Fruit fly (Drosophila melanogaster): Measurements from ENCODE around the gene CG32266.

The CG32266 gene

dm6 chr3L:3806330-3806729 lies 15.7 kb downstream of the CG32266 start, which contains the start of the genes CG32264, ntc and IntS10 (continued):
- TF ChIP-seq Max (GFP tag; optimal IDR thresholded peaks at IDR 0.05) (peak; percentile 75), CG17361 (GFP tag; IDR thresholded peaks at IDR 0.05) (0 out of 3 replicates have a peak, but pooled peaks have one; percentile 19), scrt (GFP tag; optimal IDR thresholded peaks at IDR 0.05) (peak; percentile 60), CG17385 (GFP tag; optimal IDR thresholded peaks at IDR 0.05) (peak; percentile 55), fru (optimal IDR thresholded peaks at IDR 0.05) (no peak), sd (tag; optimal IDR thresholded peaks at IDR 0.05) (peak; percentile 87), sna (GFP tag; IDR thresholded peaks at IDR 0.05; ENCODE audit: partially characterized antibody) (peak; percentile 69), CG9817 (tag; optimal IDR thresholded peaks at IDR 0.05) (peak; percentile 83), fd64A (GFP tag; optimal IDR thresholded peaks at IDR 0.05) (no peak), CG13894 (tag; optimal IDR thresholded peaks at IDR 0.05) (peak; percentile 62), al (GFP tag; IDR thresholded peaks at IDR 0.05) (peak; percentile 49; the same call in 1 of the 2 replicates), gro (GFP tag; optimal IDR thresholded peaks at IDR 0.05) (peak; percentile 84), CG6689 (GFP tag; IDR thresholded peaks at IDR 0.05) (peak; percentile 31; the same call in 1 of the 2 replicates), unpg (GFP tag; optimal IDR thresholded peaks at IDR 0.05) (peak; percentile 55), usp (GFP tag; optimal IDR thresholded peaks at IDR 0.05) (no peak), pho (GFP tag; optimal IDR thresholded peaks at IDR 0.05) (peak; percentile 87), CG10431 (GFP tag; optimal IDR thresholded peaks at IDR 0.05) (peak; percentile 39), br (optimal IDR thresholded peaks at IDR 0.05) (no peak), sug (tag; optimal IDR thresholded peaks at IDR 0.05) (peak; percentile 84), Atf-2 (GFP tag; optimal IDR thresholded peaks at IDR 0.05) (peak; percentile 49), CG6813 (GFP tag; optimal IDR thresholded peaks at IDR 0.05) (no peak), Taf1 (GFP tag; IDR thresholded peaks at IDR 0.05) (no peak), Usf (GFP tag; optimal IDR thresholded peaks at IDR 0.05) (peak; percentile 28), fu2 (GFP tag; optimal IDR thresholded peaks at IDR 0.05) (peak; percentile 79), CG10543 (GFP tag; optimal IDR thresholded peaks at IDR 0.05) (peak; percentile 80), ssp (GFP tag; IDR thresholded peaks at IDR 0.05) (peak; percentile 32), HmgD (GFP tag; optimal IDR thresholded peaks at IDR 0.05) (peak; percentile 81), CG42726 (GFP tag; IDR thresholded peaks at IDR 0.05; ENCODE audit: partially characterized antibody) (no peak), sc (optimal IDR thresholded peaks at IDR 0.05) (no peak), sc (GFP tag; optimal IDR thresholded peaks at IDR 0.05) (peak; percentile 9), B-H2 (GFP tag; optimal IDR thresholded peaks at IDR 0.05) (peak; percentile 82), cwo (GFP tag; optimal IDR thresholded peaks at IDR 0.05) (peak; percentile 34), Ravus (GFP tag; IDR thresholded peaks at IDR 0.05) (no peak), CG9932 (GFP tag; IDR thresholded peaks at IDR 0.05) (peak; percentile 83), CG15514 (GFP tag; optimal IDR thresholded peaks at IDR 0.05) (peak; percentile 78), CG11085 (GFP tag; IDR thresholded peaks at IDR 0.05) (peak; percentile 34; the same call in 1 of the 2 replicates), psq (GFP tag; optimal IDR thresholded peaks at IDR 0.05) (peak; percentile 14), tap (tag; optimal IDR thresholded peaks at IDR 0.05) (no peak), Ssrp (tag; optimal IDR thresholded peaks at IDR 0.05) (peak; percentile 63), vfl (GFP tag; optimal IDR thresholded peaks at IDR 0.05) (peak; percentile 85), CG13123 (GFP tag; optimal IDR thresholded peaks at IDR 0.05) (peak; percentile 0), CG11093 (GFP tag; IDR thresholded peaks at IDR 0.05) (peak; percentile 43; the same call in 1 of the 3 replicates), sisA (GFP tag; IDR thresholded peaks at IDR 0.05) (peak; percentile 24; the same call in 1 of the 2 replicates), Nf-YC (tag; optimal IDR thresholded peaks at IDR 0.05) (peak; percentile 16), Sry-δ (GFP tag; optimal IDR thresholded peaks at IDR 0.05) (peak; percentile 91), CG3163 (GFP tag; optimal IDR thresholded peaks at IDR 0.05) (peak; percentile 47), btn (GFP tag; optimal IDR thresholded peaks at IDR 0.05) (no peak), gt (GFP tag; IDR thresholded peaks at IDR 0.05) (no peak), CG8281 (tag; optimal IDR thresholded peaks at IDR 0.05) (no peak), tx (GFP tag; optimal IDR thresholded peaks at IDR 0.05) (peak; percentile 78), CG15696 (tag; optimal IDR thresholded peaks at IDR 0.05) (peak; percentile 48), CG2116 (GFP tag; optimal IDR thresholded peaks at IDR 0.05) (peak; percentile 87)

Measured in whole organism, embryonic.